Worm (Caenorhabditis elegans) whole organism, L2 larva: Measurements from ENCODE around the gene end-1.

Source experiments
- C34F6.9 ChIP-seq: fragments of 150-350 bp; optimal IDR thresholded peaks from 2 replicates; lab custom pipeline; 2014; ENCODE audit warnings: missing biosample characterization, missing genetic modification characterization
- F13H6.1 ChIP-seq: sonication (generic microtip); optimal IDR thresholded peaks from 2 replicates; lab custom pipeline; 2016; ENCODE audit warnings: missing genetic modification characterization, missing compliant biosample characterization
- aly-2 ChIP-seq: fragments of 150-350 bp; optimal IDR thresholded peaks from 2 replicates; lab custom pipeline; 2014; ENCODE audit warnings: missing biosample characterization, missing genetic modification characterization
- blmp-1 ChIP-seq: sonication (generic microtip); optimal IDR thresholded peaks from 2 replicates; lab custom pipeline; 2017; ENCODE audit warnings: missing genetic modification characterization, mild to moderate bottlenecking, missing compliant biosample characterization, antibody characterized with exemption, moderate library complexity; ENCODE audit not compliant: insufficient read depth
- dmd-4 ChIP-seq: sonication (generic microtip); optimal IDR thresholded peaks from 2 replicates; lab custom pipeline; 2017; ENCODE audit warnings: missing biosample characterization, missing genetic modification characterization
- elt-3 ChIP-seq: sonication (generic microtip); optimal IDR thresholded peaks from 2 replicates; lab custom pipeline; 2017; ENCODE audit warnings: missing biosample characterization, missing genetic modification characterization
- fos-1 ChIP-seq: fragments of 150-350 bp; optimal IDR thresholded peaks from 2 replicates; lab custom pipeline; 2014; ENCODE audit warnings: missing biosample characterization, missing genetic modification characterization
- gmeb-1 ChIP-seq: fragments of 150-350 bp; optimal IDR thresholded peaks from 2 replicates; lab custom pipeline; 2014; ENCODE audit warnings: missing biosample characterization, missing genetic modification characterization
- lin-11 ChIP-seq: fragments of 150-350 bp; sonication (generic microtip); optimal IDR thresholded peaks from 2 replicates; lab custom pipeline; 2014; ENCODE audit warnings: missing biosample characterization, missing genetic modification characterization, inconsistent platforms, mixed read lengths
- lin-13 ChIP-seq: fragments of 150-350 bp; optimal IDR thresholded peaks from 2 replicates; lab custom pipeline; 2014; ENCODE audit warnings: missing biosample characterization, missing genetic modification reagents, missing genetic modification characterization
- lin-39 ChIP-seq: fragments of 150-350 bp; optimal IDR thresholded peaks from 2 replicates; lab custom pipeline; 2014; ENCODE audit warnings: missing biosample characterization, missing genetic modification reagents, missing genetic modification characterization
- lsy-2 ChIP-seq, 2 experiments: fragments of 150-350 bp in 1 of 2; sonication (generic microtip) in 1 of 2; optimal IDR thresholded peaks; 2 replicates each; lab custom pipeline; 2014 to 2017; ENCODE audit warnings: missing biosample characterization in 2 of 2, missing genetic modification characterization in 2 of 2
- mab-5 ChIP-seq: fragments of 150-350 bp; optimal IDR thresholded peaks from 2 replicates; lab custom pipeline; 2014; ENCODE audit warnings: missing biosample characterization, missing genetic modification characterization
- mdl-1 ChIP-seq, 2 experiments: fragments of 150-350 bp in 1 of 2; sonication (generic microtip) in 1 of 2; optimal IDR thresholded peaks; 2 replicates each; lab custom pipeline; 2017; ENCODE audit warnings: missing biosample characterization in 2 of 2, missing genetic modification characterization in 2 of 2
- nhr-11 ChIP-seq: fragments of 150-350 bp; optimal IDR thresholded peaks from 2 replicates; lab custom pipeline; 2014; ENCODE audit warnings: missing biosample characterization, missing genetic modification characterization
- nhr-12 ChIP-seq: fragments of 150-350 bp; optimal IDR thresholded peaks from 2 replicates; lab custom pipeline; 2014; ENCODE audit warnings: missing biosample characterization, missing genetic modification characterization
- nhr-129 ChIP-seq: fragments of 150-350 bp; optimal IDR thresholded peaks from 2 replicates; lab custom pipeline; 2014; ENCODE audit warnings: missing biosample characterization, missing genetic modification characterization
- nhr-21 ChIP-seq: fragments of 150-350 bp; optimal IDR thresholded peaks from 2 replicates; lab custom pipeline; 2014; ENCODE audit warnings: missing biosample characterization, missing genetic modification characterization
- nhr-237 ChIP-seq: fragments of 150-350 bp; optimal IDR thresholded peaks from 2 replicates; lab custom pipeline; 2014; ENCODE audit warnings: missing biosample characterization, missing genetic modification characterization
- nhr-25 ChIP-seq: fragments of 150-350 bp; sonication (generic microtip); optimal IDR thresholded peaks from 3 replicates; lab custom pipeline; 2014; ENCODE audit warnings: missing biosample characterization, missing genetic modification characterization
- nhr-77 ChIP-seq: fragments of 150-350 bp; optimal IDR thresholded peaks from 2 replicates; lab custom pipeline; 2014; ENCODE audit warnings: missing biosample characterization, missing genetic modification characterization
- sem-4 ChIP-seq: fragments of 150-350 bp; optimal IDR thresholded peaks from 2 replicates; lab custom pipeline; 2014; ENCODE audit warnings: missing biosample characterization, missing genetic modification reagents, missing genetic modification characterization
- sma-3 ChIP-seq: sonication (generic microtip); optimal IDR thresholded peaks from 2 replicates; lab custom pipeline; 2016; ENCODE audit warnings: missing genetic modification reagents, missing genetic modification characterization, missing compliant biosample characterization
- sma-9 ChIP-seq, 2 experiments: fragments of 150-350 bp in 1 of 2; sonication (generic microtip) in 1 of 2; optimal IDR thresholded peaks; 2 replicates each; lab custom pipeline; 2014 to 2016; ENCODE audit warnings: missing genetic modification characterization in 2 of 2, mild to moderate bottlenecking in 1 of 2, missing biosample characterization in 1 of 2, missing compliant biosample characterization in 1 of 2, missing genetic modification reagents in 1 of 2, moderate library complexity in 1 of 2
- snpc-4 ChIP-seq: fragments of 150-350 bp; optimal IDR thresholded peaks from 2 replicates; lab custom pipeline; 2014; ENCODE audit warnings: missing biosample characterization, missing genetic modification characterization
- unc-55 ChIP-seq: fragments of 150-350 bp; sonication (generic microtip); optimal IDR thresholded peaks from 3 replicates; lab custom pipeline; 2014; ENCODE audit warnings: missing biosample characterization, missing genetic modification reagents, missing genetic modification characterization
- unc-62 ChIP-seq: fragments of 150-350 bp; optimal IDR thresholded peaks from 2 replicates; lab custom pipeline; 2014; ENCODE audit warnings: missing biosample characterization, missing genetic modification reagents, missing genetic modification characterization
- zag-1 ChIP-seq: fragments of 150-350 bp; optimal IDR thresholded peaks from 2 replicates; lab custom pipeline; 2014; ENCODE audit warnings: missing biosample characterization, missing genetic modification characterization
- ztf-11 ChIP-seq: sonication (generic microtip); optimal IDR thresholded peaks from 2 replicates; lab custom pipeline; 2017; ENCODE audit warnings: missing biosample characterization, missing genetic modification characterization
- ztf-4 ChIP-seq: fragments of 150-350 bp; optimal IDR thresholded peaks from 2 replicates; lab custom pipeline; 2014; ENCODE audit warnings: missing biosample characterization, missing genetic modification characterization

The end-1 gene

ce11 chrV:13955370-13956089, 29.4 kb upstream of the end-1 start:
- TF ChIP-seq F13H6.1 (tag; lab: Kevin White, UChicago) (no peak), mdl-1 (tag; optimal IDR thresholded peaks at IDR 0.05; lab: Kevin White, UChicago) (no peak), gmeb-1 (tag; lab: Kevin White, UChicago) (no peak)

ce11 chrV:13957691-13958090, 27.2 kb upstream of the end-1 start:
- no peak for TF ChIP-seq nhr-237 (tag; lab: Kevin White, UChicago)
- no peak for TF ChIP-seq elt-3
- TF ChIP-seq blmp-1 (tag; lab: Kevin White, UChicago), result no peak
- no peak for TF ChIP-seq unc-62
- no peak for TF ChIP-seq sem-4 (tag; lab: Kevin White, UChicago)

ce11 chrV:13958247-13958646, 26.7 kb upstream of the end-1 start, which contains the start of gene R10D12.10:
Gene R10D12.10, minus strand, starts transcription at chrV:13958347.
- TF ChIP-seq unc-55 (GFP tag; lab: Kevin White, UChicago) (no peak), gmeb-1 (tag; lab: Kevin White, UChicago) (no peak), ztf-11 (no peak)

ce11 chrV:13960916-13961315, 24.0 kb upstream of the end-1 start, which contains the start of gene srh-24:
Gene srh-24, minus strand, starts transcription at chrV:13961016.
- no peak for TF ChIP-seq nhr-237 (tag; lab: Kevin White, UChicago)

- TF ChIP-seq lin-39 (tag; lab: Kevin White, UChicago), result no peak
- peak; percentile 56 for TF ChIP-seq mab-5 (tag; lab: Kevin White, UChicago)
- peak; percentile 48 for TF ChIP-seq sma-3
- no peak for TF ChIP-seq fos-1 (tag; lab: Kevin White, UChicago)
- TF ChIP-seq nhr-77 (tag; lab: Kevin White, UChicago), result no peak
- peak in 1 of 2 experiments; percentile 70 for TF ChIP-seq lsy-2 (tag; optimal IDR thresholded peaks at IDR 0.05; lab: Kevin White, UChicago)
- peak; percentile 70 for TF ChIP-seq sma-9 (GFP tag; optimal IDR thresholded peaks at IDR 0.05; lab: Kevin White, UChicago)
- TF ChIP-seq sma-9 (tag; optimal IDR thresholded peaks at IDR 0.05; lab: Kevin White, UChicago), result no peak
- TF ChIP-seq nhr-12 (tag; lab: Kevin White, UChicago), result no peak
- peak; percentile 78 for TF ChIP-seq unc-55 (GFP tag; lab: Kevin White, UChicago)
- TF ChIP-seq C34F6.9, result peak; percentile 37
- no peak for TF ChIP-seq nhr-11 (tag; lab: Kevin White, UChicago)
- TF ChIP-seq lin-11 (tag; lab: Kevin White, UChicago), result peak; percentile 60
- TF ChIP-seq lin-13, result peak; percentile 52
- TF ChIP-seq aly-2, result no peak
- peak; percentile 70 for TF ChIP-seq sem-4 (tag; lab: Kevin White, UChicago)
- TF ChIP-seq nhr-25 (tag; lab: Kevin White, UChicago), result peak; percentile 43
- peak; percentile 74 for TF ChIP-seq gmeb-1 (tag; lab: Kevin White, UChicago)
- TF ChIP-seq nhr-129, result peak; percentile 55
- TF ChIP-seq snpc-4, result peak; percentile 30
- no peak for TF ChIP-seq nhr-237 (tag; lab: Kevin White, UChicago)
- no peak for TF ChIP-seq nhr-21
- peak; percentile 64 for TF ChIP-seq F13H6.1 (tag; lab: Kevin White, UChicago)
- peak; percentile 2 for TF ChIP-seq ztf-4 (tag; lab: Kevin White, UChicago)
- no peak for TF ChIP-seq zag-1 (tag; lab: Kevin White, UChicago)
Observed at ce11 chrV:13961927-13962419, 23.0 kb upstream of the end-1 start, which contains the start of the genes algn-13 and R10D12.13. Gene algn-13, minus strand, starts transcription at chrV:13961977. Gene R10D12.13, plus strand, starts transcription at chrV:13962417.

- TF ChIP-seq blmp-1 (tag; lab: Kevin White, UChicago) (peak; percentile 98), dmd-4 (tag; lab: Kevin White, UChicago) (no peak), sma-9 (GFP tag; optimal IDR thresholded peaks at IDR 0.05; lab: Kevin White, UChicago) (peak; percentile 13), sma-9 (tag; optimal IDR thresholded peaks at IDR 0.05; lab: Kevin White, UChicago) (no peak)
Observed at ce11 chrV:13963279-13963976, 21.5 kb upstream of the end-1 start, which contains the start of gene sao-1. Gene sao-1, plus strand, starts transcription at chrV:13963926.
